Worm (Caenorhabditis elegans) whole organism, midembryonic: Measurements from ENCODE around the gene irg-1.
"Not testable (repeated sequence)": the region's sequence is repeated elsewhere in the genome, so short reads cannot be mapped to it uniquely, and the experiment has no call there.

Source experiments
- T22C8.4 ChIP-seq: fragments of 200-800 bp; sonication (Bioruptor generic); IDR thresholded peaks from 2 replicates; pipeline ENCODE4 v1.3.6; 2022; ENCODE audit warnings: missing genetic modification characterization, missing compliant biosample characterization
- cog-1 ChIP-seq: sonication (generic microtip); optimal IDR thresholded peaks from 2 replicates; lab custom pipeline; 2016; ENCODE audit warnings: missing genetic modification characterization, missing compliant biosample characterization
- flt-1 ChIP-seq: fragments of 200-800 bp; sonication (Bioruptor generic); IDR thresholded peaks from 2 replicates; pipeline ENCODE4 v1.3.6; 2022; ENCODE audit warnings: missing genetic modification characterization, missing compliant biosample characterization
- med-1 ChIP-seq: sonication (generic microtip); optimal IDR thresholded peaks from 2 replicates; lab custom pipeline; 2017; ENCODE audit warnings: missing genetic modification characterization, mild to moderate bottlenecking, missing compliant biosample characterization, antibody characterized with exemption, missing genetic modification reagents; ENCODE audit not compliant: insufficient read depth
- tab-1 ChIP-seq: fragments of 200-800 bp; sonication (Bioruptor generic); IDR thresholded peaks from 2 replicates; pipeline ENCODE4 v1.3.6; 2022; ENCODE audit warnings: missing genetic modification characterization, missing compliant biosample characterization
- ztf-29 ChIP-seq: fragments of 200-800 bp; sonication (Bioruptor generic); IDR thresholded peaks from 2 replicates; pipeline ENCODE4 v1.3.6; 2022; ENCODE audit warnings: missing genetic modification reagents, missing genetic modification characterization, missing compliant biosample characterization

DNA sequence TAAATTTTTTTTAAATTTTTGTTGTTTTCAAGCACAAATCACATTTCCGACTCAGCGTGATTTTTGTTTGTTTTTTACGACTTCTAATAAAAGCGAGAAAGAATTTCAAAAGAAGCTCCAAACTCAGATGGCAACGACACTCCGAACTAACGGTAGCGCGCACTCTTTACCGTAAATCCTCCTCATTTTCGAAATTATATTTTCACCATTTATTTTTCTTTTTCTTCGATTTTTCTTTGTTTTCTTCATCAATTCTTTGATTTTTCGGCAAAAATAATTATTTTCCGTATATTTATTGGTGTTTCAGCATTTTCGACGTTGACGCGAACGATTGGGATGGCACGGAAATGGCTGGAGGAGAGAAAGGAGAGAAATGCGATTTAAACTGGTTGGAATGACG, 35.4 kb downstream of the irg-1 start, which contains the start of gene T24A6.1:
- not testable (repeated sequence) for TF ChIP-seq flt-1; med-1 (GFP tag; lab: Kevin White, UChicago); cog-1 (tag; lab: Kevin White, UChicago); ztf-29 (GFP tag; lab: Robert Waterston, UW); T22C8.4; tab-1
